ENCODE assay signal across 5 worm cellular contexts in genomic region chrV:10483995-10484394, ce11.
TF ChIP-seq lines count a peak whose summit lies in the region.

No protein-coding gene starts in this region.

TF ChIP-seq in whole organism, L1 larva, 84 proteins besides CTCF, POLR2A, EP300 and RAD21:
- no peak for TF ChIP-seq efl-1 (optimal IDR thresholded peaks at IDR 0.05; lab: Kevin White, UChicago)
- TF ChIP-seq efl-1 (GFP tag; optimal IDR thresholded peaks at IDR 0.05 in 1 of 2; lab: Kevin White, UChicago) = peak in 1 of 2 experiments; percentile 57
- peak in 1 of 2 experiments; percentile 18 for TF ChIP-seq lin-35 (GFP tag; optimal IDR thresholded peaks at IDR 0.05; lab: Kevin White, UChicago)
- TF ChIP-seq ceh-90 (tag; optimal IDR thresholded peaks at IDR 0.05; lab: Kevin White, UChicago) = no peak
- no peak for TF ChIP-seq snpc-4 (tag; optimal IDR thresholded peaks at IDR 0.05; lab: Kevin White, UChicago)
- peak; percentile 63 for TF ChIP-seq elt-2 (tag; optimal IDR thresholded peaks at IDR 0.05; lab: Kevin White, UChicago)

TF ChIP-seq in whole organism, L2 larva, 48 proteins besides CTCF, POLR2A, EP300 and RAD21:
- TF ChIP-seq blmp-1 (tag; optimal IDR thresholded peaks at IDR 0.05; lab: Kevin White, UChicago; ENCODE audit: insufficient read depth) (no peak), mbf-1 (tag; optimal IDR thresholded peaks at IDR 0.05; lab: Kevin White, UChicago) (no peak), nhr-237 (tag; optimal IDR thresholded peaks at IDR 0.05; lab: Kevin White, UChicago) (no peak), Y55F3AM.14 (GFP tag; optimal IDR thresholded peaks at IDR 0.05; lab: Kevin White, UChicago) (no peak), fos-1 (tag; optimal IDR thresholded peaks at IDR 0.05; lab: Kevin White, UChicago) (peak; percentile 59), nhr-6 (tag; optimal IDR thresholded peaks at IDR 0.05; lab: Kevin White, UChicago) (no peak), C34F6.9 (tag; optimal IDR thresholded peaks at IDR 0.05; lab: Kevin White, UChicago) (no peak), dmd-4 (tag; optimal IDR thresholded peaks at IDR 0.05; lab: Kevin White, UChicago) (no peak), crh-2 (tag; optimal IDR thresholded peaks at IDR 0.05; lab: Kevin White, UChicago) (no peak), aly-2 (tag; optimal IDR thresholded peaks at IDR 0.05; lab: Kevin White, UChicago) (no peak), lin-11 (tag; optimal IDR thresholded peaks at IDR 0.05; lab: Kevin White, UChicago) (no peak), ztf-4 (tag; optimal IDR thresholded peaks at IDR 0.05; lab: Kevin White, UChicago) (no peak), sem-4 (tag; optimal IDR thresholded peaks at IDR 0.05; lab: Kevin White, UChicago) (no peak), sma-9 (GFP tag; optimal IDR thresholded peaks at IDR 0.05; lab: Kevin White, UChicago) (peak; percentile 34), sma-9 (tag; optimal IDR thresholded peaks at IDR 0.05; lab: Kevin White, UChicago) (no peak), peb-1 (tag; optimal IDR thresholded peaks at IDR 0.05; lab: Kevin White, UChicago) (no peak), snpc-4 (tag; optimal IDR thresholded peaks at IDR 0.05; lab: Kevin White, UChicago) (no peak), F13H6.1 (tag; optimal IDR thresholded peaks at IDR 0.05; lab: Kevin White, UChicago) (no peak)

TF ChIP-seq in whole organism, L3 larva, 47 proteins besides CTCF, POLR2A, EP300 and RAD21:
- TF ChIP-seq nhr-67 (tag; optimal IDR thresholded peaks at IDR 0.05; lab: Kevin White, UChicago) = no peak
- TF ChIP-seq elt-1 (tag; optimal IDR thresholded peaks at IDR 0.05; lab: Kevin White, UChicago) = no peak
- TF ChIP-seq pqm-1 (tag; optimal IDR thresholded peaks at IDR 0.05; lab: Kevin White, UChicago) = peak; percentile 16
- TF ChIP-seq nhr-12 (tag; optimal IDR thresholded peaks at IDR 0.05; lab: Kevin White, UChicago) = no peak
- peak; percentile 85 for TF ChIP-seq elt-2 (tag; optimal IDR thresholded peaks at IDR 0.05; lab: Kevin White, UChicago)
- TF ChIP-seq ztf-11 (tag; optimal IDR thresholded peaks at IDR 0.05; lab: Kevin White, UChicago) = no peak
- TF ChIP-seq mml-1 (tag; optimal IDR thresholded peaks at IDR 0.05; lab: Kevin White, UChicago) = no peak
- no peak for TF ChIP-seq ceh-82 (tag; optimal IDR thresholded peaks at IDR 0.05; lab: Kevin White, UChicago)

TF ChIP-seq in whole organism, L4 larva, 104 proteins besides CTCF, POLR2A, EP300 and RAD21:
- TF ChIP-seq pha-4 (GFP tag; IDR thresholded peaks at IDR 0.05; lab: Robert Waterston, UW) (peak; percentile 23; the same call in 1 of the 2 replicates), pha-4 (tag; optimal IDR thresholded peaks at IDR 0.05; lab: Kevin White, UChicago) (no peak), daf-19 (GFP tag; conservative IDR thresholded peaks at IDR 0.05; lab: Robert Waterston, UW) (no peak), attf-4 (tag; optimal IDR thresholded peaks at IDR 0.05; lab: Kevin White, UChicago) (no peak), nhr-48 (tag; optimal IDR thresholded peaks at IDR 0.05; lab: Kevin White, UChicago) (peak; percentile 2), nhr-102 (tag; optimal IDR thresholded peaks at IDR 0.05; lab: Kevin White, UChicago) (peak; percentile 19), daf-16 (GFP tag; optimal IDR thresholded peaks at IDR 0.05; lab: Kevin White, UChicago) (no peak), daf-16 (tag; optimal IDR thresholded peaks at IDR 0.05; lab: Kevin White, UChicago) (peak; percentile 73), dmd-6 (GFP tag; IDR thresholded peaks at IDR 0.05; lab: Robert Waterston, UW) (peak; percentile 93), F26F4.8 (GFP tag; conservative IDR thresholded peaks at IDR 0.05; lab: Robert Waterston, UW) (no peak), ceh-82 (tag; optimal IDR thresholded peaks at IDR 0.05; lab: Kevin White, UChicago) (no peak), nhr-28 (tag; optimal IDR thresholded peaks at IDR 0.05; lab: Kevin White, UChicago) (peak; percentile 79), zfp-3 (GFP tag; conservative IDR thresholded peaks at IDR 0.05; lab: Robert Waterston, UW) (no peak), dpl-1 (GFP tag; optimal IDR thresholded peaks at IDR 0.05; lab: Kevin White, UChicago) (no peak), dve-1 (tag; optimal IDR thresholded peaks at IDR 0.05; lab: Kevin White, UChicago; ENCODE audit: insufficient read depth) (peak; percentile 55), nhr-77 (tag; optimal IDR thresholded peaks at IDR 0.05; lab: Kevin White, UChicago) (peak; percentile 40), tra-1 (GFP tag; IDR thresholded peaks at IDR 0.05; lab: Robert Waterston, UW) (0 out of 2 replicates have a peak, but pooled peaks have one; percentile 26), T26A8.4 (GFP tag; IDR thresholded peaks at IDR 0.05; lab: Robert Waterston, UW) (no peak), T20F7.1 (GFP tag; optimal IDR thresholded peaks at IDR 0.05; lab: Kevin White, UChicago) (no peak), ztf-11 (tag; optimal IDR thresholded peaks at IDR 0.05; lab: Kevin White, UChicago) (no peak), ceh-28 (tag; optimal IDR thresholded peaks at IDR 0.05; lab: Kevin White, UChicago) (no peak), pqm-1 (tag; optimal IDR thresholded peaks at IDR 0.05; lab: Kevin White, UChicago) (peak; percentile 91), lir-3 (tag; optimal IDR thresholded peaks at IDR 0.05; lab: Kevin White, UChicago) (no peak), hlh-11 (tag; optimal IDR thresholded peaks at IDR 0.05; lab: Kevin White, UChicago) (peak; percentile 53), php-3 (GFP tag; IDR thresholded peaks at IDR 0.05; lab: Robert Waterston, UW) (peak; percentile 81)
TF ChIP-seq in whole organism, L4 larva: peak in this region for 12.

TF ChIP-seq in whole organism, young adult, 124 proteins besides CTCF, POLR2A, EP300 and RAD21:
- TF ChIP-seq repo-1 (tag; optimal IDR thresholded peaks at IDR 0.05; lab: Kevin White, UChicago) (no peak), nhr-80 (tag; optimal IDR thresholded peaks at IDR 0.05; lab: Kevin White, UChicago) (peak; percentile 85), B0019.2 (GFP tag; conservative IDR thresholded peaks at IDR 0.05; lab: Robert Waterston, UW) (no peak), sptf-2 (GFP tag; optimal IDR thresholded peaks at IDR 0.05; lab: Kevin White, UChicago) (no peak), dpl-1 (GFP tag; optimal IDR thresholded peaks at IDR 0.05; lab: Kevin White, UChicago) (no peak), lin-35 (GFP tag; optimal IDR thresholded peaks at IDR 0.05; lab: Kevin White, UChicago) (no peak)
